Fruit fly (Drosophila melanogaster) whole organism, pupa: ENCODE data around the gene Mettl3.

Experiments used
- CG10348 ChIP-seq: fragments of 200-800 bp; sonication (Bioruptor generic); IDR thresholded peaks from 2 replicates; pipeline ENCODE4 v1.3.6; 2022; ENCODE audit warnings: missing biosample characterization, missing genetic modification characterization
- CG12605 ChIP-seq: fragments of 200-800 bp; sonication (Bioruptor generic); IDR thresholded peaks from 2 replicates; pipeline ENCODE4 v1.3.6; 2022; ENCODE audit warnings: missing biosample characterization, missing genetic modification characterization
- CG13204 ChIP-seq: fragments of 200-800 bp; sonication (Bioruptor generic); optimal IDR thresholded peaks from 2 replicates; lab custom pipeline; 2018; ENCODE audit warnings: missing biosample characterization, mild to moderate bottlenecking, missing genetic modification characterization, moderate library complexity
- CG14655 ChIP-seq: fragments of 200-800 bp; sonication (Bioruptor generic); optimal IDR thresholded peaks from 3 replicates; lab custom pipeline; 2017; ENCODE audit warnings: mild to moderate bottlenecking, missing biosample characterization, missing genetic modification reagents, missing genetic modification characterization
- CG15710 ChIP-seq: fragments of 200-800 bp; sonication (Bioruptor generic); optimal IDR thresholded peaks from 2 replicates; lab custom pipeline; 2018; ENCODE audit warnings: missing biosample characterization, mild to moderate bottlenecking, missing genetic modification characterization, moderate library complexity
- CG17806 ChIP-seq: fragments of 200-800 bp; sonication (Bioruptor generic); optimal IDR thresholded peaks from 2 replicates; lab custom pipeline; 2018; ENCODE audit warnings: missing biosample characterization, mild to moderate bottlenecking, missing genetic modification characterization, moderate library complexity
- CG32121 ChIP-seq: fragments of 200-800 bp; sonication (Bioruptor generic); IDR thresholded peaks from 2 replicates; pipeline ENCODE4 v1.3.6; 2022; ENCODE audit warnings: missing biosample characterization, missing genetic modification characterization
- CG34367 ChIP-seq: fragments of 200-800 bp; sonication (Bioruptor generic); optimal IDR thresholded peaks from 2 replicates; lab custom pipeline; 2018; ENCODE audit warnings: missing biosample characterization, mild to moderate bottlenecking, missing genetic modification characterization
- CG4496 ChIP-seq: fragments of 200-800 bp; sonication (Bioruptor generic); IDR thresholded peaks from 3 replicates; pipeline ENCODE4 v1.3.6; 2022; ENCODE audit warnings: missing biosample characterization, missing genetic modification characterization
- CG8159 ChIP-seq: fragments of 200-800 bp; sonication (Bioruptor generic); optimal IDR thresholded peaks from 3 replicates; lab custom pipeline; 2018; ENCODE audit warnings: missing biosample characterization, mild to moderate bottlenecking, missing genetic modification characterization, moderate library complexity
- CG8301 ChIP-seq: fragments of 200-800 bp; sonication (Bioruptor generic); optimal IDR thresholded peaks from 2 replicates; lab custom pipeline; 2018; ENCODE audit warnings: missing biosample characterization, mild to moderate bottlenecking, missing genetic modification characterization
- CG9948 ChIP-seq: fragments of 200-800 bp; sonication (Bioruptor generic); optimal IDR thresholded peaks from 2 replicates; lab custom pipeline; 2018; ENCODE audit warnings: missing biosample characterization, mild to moderate bottlenecking, missing genetic modification characterization, moderate library complexity
- D1 ChIP-seq: fragments of 200-800 bp; sonication (Bioruptor generic); optimal IDR thresholded peaks from 2 replicates; lab custom pipeline; 2018; ENCODE audit warnings: missing biosample characterization, mild to moderate bottlenecking, missing genetic modification characterization, moderate library complexity
- EcR ChIP-seq: fragments of 200-800 bp; sonication (Bioruptor generic); optimal IDR thresholded peaks from 3 replicates; lab custom pipeline; 2019; ENCODE audit warnings: missing biosample characterization, missing genetic modification characterization, mild to moderate bottlenecking, moderate library complexity, missing genetic modification reagents
- Ets98B ChIP-seq: fragments of 200-800 bp; sonication (Bioruptor generic); IDR thresholded peaks from 2 replicates; pipeline ENCODE4 v1.3.6; 2022; ENCODE audit warnings: missing biosample characterization, missing genetic modification characterization
- Pif1A ChIP-seq: fragments of 200-800 bp; sonication (Bioruptor generic); optimal IDR thresholded peaks from 3 replicates; lab custom pipeline; 2016; ENCODE audit warnings: missing biosample characterization, missing genetic modification characterization
- Pif1B ChIP-seq: fragments of 200-800 bp; sonication (Bioruptor generic); optimal IDR thresholded peaks from 3 replicates; lab custom pipeline; 2016; ENCODE audit warnings: missing biosample characterization, missing genetic modification characterization
- Snoo ChIP-seq: fragments of 200-800 bp; sonication (Bioruptor generic); optimal IDR thresholded peaks from 3 replicates; lab custom pipeline; 2017; ENCODE audit warnings: missing biosample characterization, mild to moderate bottlenecking, missing genetic modification characterization, inconsistent platforms
- fd96Ca ChIP-seq: fragments of 200-800 bp; sonication (Bioruptor generic); IDR thresholded peaks from 3 replicates; pipeline ENCODE4 v1.3.6; 2022; ENCODE audit warnings: missing biosample characterization, missing genetic modification characterization
- gl ChIP-seq: fragments of 200-800 bp; sonication (Bioruptor generic); optimal IDR thresholded peaks from 2 replicates; lab custom pipeline; 2018; ENCODE audit warnings: missing biosample characterization, mild to moderate bottlenecking, missing genetic modification characterization
- rn ChIP-seq: fragments of 200-800 bp; sonication (Bioruptor generic); IDR thresholded peaks from 2 replicates; pipeline ENCODE4 v1.3.6; 2022; ENCODE audit warnings: missing biosample characterization, missing genetic modification characterization

Gene Mettl3

dm6 chr3R:24065718-24066117 is 33.8 kb downstream of the Mettl3 start:
- TF ChIP-seq CG4496 (GFP tag; lab: Robert Waterston, UW) (no peak), CG9948 (tag; lab: Kevin White, UChicago) (no peak), Snoo (no peak), rn (GFP tag; lab: Robert Waterston, UW) (no peak), CG8301 (tag; lab: Kevin White, UChicago) (no peak), Ets98B (GFP tag; lab: Robert Waterston, UW) (no peak), CG34367 (tag; lab: Kevin White, UChicago) (no peak), CG12605 (GFP tag; lab: Robert Waterston, UW) (no peak), CG14655 (GFP tag; lab: Kevin White, UChicago) (no peak), CG15710 (tag; lab: Kevin White, UChicago) (no peak), CG17806 (tag; lab: Kevin White, UChicago) (no peak), gl (tag; lab: Kevin White, UChicago) (no peak), CG13204 (GFP tag; lab: Kevin White, UChicago) (no peak), D1 (no peak)
- TF ChIP-seq, all 21 proteins: peak for 0

- no peak for TF ChIP-seq CG4496 (GFP tag; lab: Robert Waterston, UW)
- no peak for TF ChIP-seq CG14655 (GFP tag; lab: Kevin White, UChicago)
- no peak for TF ChIP-seq CG12605 (GFP tag; lab: Robert Waterston, UW)
- TF ChIP-seq CG9948 (tag; lab: Kevin White, UChicago) = no peak
- TF ChIP-seq CG10348 (GFP tag; lab: Robert Waterston, UW) = no peak
- no peak for TF ChIP-seq D1
- TF ChIP-seq CG15710 (tag; lab: Kevin White, UChicago) = no peak
- no peak for TF ChIP-seq EcR (GFP tag; lab: Kevin White, UChicago)
- TF ChIP-seq CG13204 (GFP tag; lab: Kevin White, UChicago) = no peak
Observed at dm6 chr3R:24068830-24069229, 36.9 kb downstream of the Mettl3 start.

- TF ChIP-seq CG9948 (tag; lab: Kevin White, UChicago) = no peak
Observed at dm6 chr3R:24069965-24070364, 38.0 kb downstream of the Mettl3 start.

- TF ChIP-seq EcR (GFP tag; lab: Kevin White, UChicago) = no peak
- no peak for TF ChIP-seq Snoo
- TF ChIP-seq CG8301 (tag; lab: Kevin White, UChicago) = no peak
- peak; percentile 26 for TF ChIP-seq CG15710 (tag; lab: Kevin White, UChicago)
- TF ChIP-seq fd96Ca (GFP tag; lab: Robert Waterston, UW) = no peak
- TF ChIP-seq CG32121 (GFP tag; lab: Robert Waterston, UW) = no peak
- TF ChIP-seq CG17806 (tag; lab: Kevin White, UChicago) = peak; percentile 32
- peak; percentile 28 for TF ChIP-seq Pif1A (GFP tag; lab: Kevin White, UChicago)
- no peak for TF ChIP-seq Ets98B (GFP tag; lab: Robert Waterston, UW)
- peak; percentile 33 for TF ChIP-seq CG9948 (tag; lab: Kevin White, UChicago)
- TF ChIP-seq CG10348 (GFP tag; lab: Robert Waterston, UW) = no peak
- no peak for TF ChIP-seq CG13204 (GFP tag; lab: Kevin White, UChicago)
- peak; percentile 36 for TF ChIP-seq CG14655 (GFP tag; lab: Kevin White, UChicago)
- TF ChIP-seq gl (tag; lab: Kevin White, UChicago) = no peak
- no peak for TF ChIP-seq D1
- TF ChIP-seq CG8159 (tag; lab: Kevin White, UChicago) = peak; percentile 56
Observed at dm6 chr3R:24073703-24074102, 41.7 kb downstream of the Mettl3 start.

- TF ChIP-seq gl (tag; lab: Kevin White, UChicago) = no peak
- TF ChIP-seq Ets98B (GFP tag; lab: Robert Waterston, UW) = no peak
- TF ChIP-seq Pif1B (GFP tag; lab: Kevin White, UChicago) = no peak
- TF ChIP-seq CG14655 (GFP tag; lab: Kevin White, UChicago) = peak; percentile 4
- TF ChIP-seq CG10348 (GFP tag; lab: Robert Waterston, UW) = no peak
- TF ChIP-seq CG8301 (tag; lab: Kevin White, UChicago) = peak; percentile 23
- peak; percentile 13 for TF ChIP-seq CG8159 (tag; lab: Kevin White, UChicago)
- no peak for TF ChIP-seq CG9948 (tag; lab: Kevin White, UChicago)
- TF ChIP-seq CG12605 (GFP tag; lab: Robert Waterston, UW) = peak; percentile 31; the same call in 1 of the 2 replicates
- no peak for TF ChIP-seq EcR (GFP tag; lab: Kevin White, UChicago)
- TF ChIP-seq fd96Ca (GFP tag; lab: Robert Waterston, UW) = no peak
- peak; percentile 11 for TF ChIP-seq CG34367 (tag; lab: Kevin White, UChicago)
- peak; percentile 56; the same call in 1 of the 3 replicates for TF ChIP-seq CG4496 (GFP tag; lab: Robert Waterston, UW)
- peak; percentile 22 for TF ChIP-seq Pif1A (GFP tag; lab: Kevin White, UChicago)
- no peak for TF ChIP-seq CG32121 (GFP tag; lab: Robert Waterston, UW)
- TF ChIP-seq, all 21 proteins: peak for 7
Observed at dm6 chr3R:24079110-24079509, 47.2 kb downstream of the Mettl3 start.

- TF ChIP-seq CG9948 (tag; lab: Kevin White, UChicago) (no peak), Pif1A (GFP tag; lab: Kevin White, UChicago) (no peak), Pif1B (GFP tag; lab: Kevin White, UChicago) (no peak), EcR (GFP tag; lab: Kevin White, UChicago) (no peak), CG17806 (tag; lab: Kevin White, UChicago) (no peak), CG13204 (GFP tag; lab: Kevin White, UChicago) (no peak), rn (GFP tag; lab: Robert Waterston, UW) (no peak), CG15710 (tag; lab: Kevin White, UChicago) (no peak), CG8159 (tag; lab: Kevin White, UChicago) (no peak), CG34367 (tag; lab: Kevin White, UChicago) (no peak), Ets98B (GFP tag; lab: Robert Waterston, UW) (no peak)
- TF ChIP-seq, all 21 proteins: peak for 0
Observed at dm6 chr3R:24079613-24080012, 47.7 kb downstream of the Mettl3 start.
